Fruit fly (Drosophila melanogaster): ENCODE measurements around the gene CG9331.

Gene CG9331

dm6 chr2L:20831060-20831459, 8.4 kb downstream of the CG9331 start, which contains the start of gene CG31674 (continued):
- TF ChIP-seq fd102C (GFP tag; optimal IDR thresholded peaks at IDR 0.05) (no peak), CG13296 (GFP tag; optimal IDR thresholded peaks at IDR 0.05) (peak; percentile 61), chn (GFP tag; optimal IDR thresholded peaks at IDR 0.05) (no peak), Eip74EF (GFP tag; optimal IDR thresholded peaks at IDR 0.05) (no peak), emc (GFP tag; optimal IDR thresholded peaks at IDR 0.05) (no peak), Hsf (GFP tag; optimal IDR thresholded peaks at IDR 0.05) (no peak), CG9727 (GFP tag; optimal IDR thresholded peaks at IDR 0.05) (no peak), CG11696 (GFP tag; IDR thresholded peaks at IDR 0.05) (peak; percentile 33; the same call in 1 of the 2 replicates), Oaz (GFP tag; IDR thresholded peaks at IDR 0.05) (no peak), CG4360 (GFP tag; IDR thresholded peaks at IDR 0.05) (no peak), ash1 (GFP tag; optimal IDR thresholded peaks at IDR 0.05) (no peak), CG17328 (GFP tag; IDR thresholded peaks at IDR 0.05) (no peak), ab (GFP tag; optimal IDR thresholded peaks at IDR 0.05) (no peak), Dip3 (GFP tag; optimal IDR thresholded peaks at IDR 0.05) (no peak), z (GFP tag; IDR thresholded peaks at IDR 0.05) (no peak), otp (GFP tag; IDR thresholded peaks at IDR 0.05) (no peak), CG8765 (GFP tag; IDR thresholded peaks at IDR 0.05) (no peak), CG1024 (GFP tag; IDR thresholded peaks at IDR 0.05) (no peak), CG17359 (tag; optimal IDR thresholded peaks at IDR 0.05) (peak; percentile 20), tup (GFP tag; optimal IDR thresholded peaks at IDR 0.05) (no peak), CG8478 (optimal IDR thresholded peaks at IDR 0.05) (no peak), nerfin-2 (GFP tag; IDR thresholded peaks at IDR 0.05; ENCODE audit: partially characterized antibody) (no peak), CG15696 (tag; optimal IDR thresholded peaks at IDR 0.05) (no peak), CkIIα-i1 (GFP tag; IDR thresholded peaks at IDR 0.05) (no peak), Taf1 (GFP tag; IDR thresholded peaks at IDR 0.05) (no peak), lbe (GFP tag; optimal IDR thresholded peaks at IDR 0.05) (no peak), CG31365 (tag; optimal IDR thresholded peaks at IDR 0.05) (no peak), Sin3A (optimal IDR thresholded peaks at IDR 0.05) (no peak), CG8281 (tag; optimal IDR thresholded peaks at IDR 0.05) (no peak), zf30C (GFP tag; optimal IDR thresholded peaks at IDR 0.05) (no peak), eyg (GFP tag; optimal IDR thresholded peaks at IDR 0.05) (no peak), CG14441 (GFP tag; IDR thresholded peaks at IDR 0.05) (no peak), Atf6 (GFP tag; IDR thresholded peaks at IDR 0.05) (no peak), inv (GFP tag; IDR thresholded peaks at IDR 0.05; ENCODE audit: partially characterized antibody) (no peak), CG1602 (GFP tag; optimal IDR thresholded peaks at IDR 0.05) (no peak), Sry-β (GFP tag; optimal IDR thresholded peaks at IDR 0.05) (no peak), B-H2 (GFP tag; optimal IDR thresholded peaks at IDR 0.05) (peak; percentile 66), CG17568 (GFP tag; optimal IDR thresholded peaks at IDR 0.05) (peak; percentile 1), ase (GFP tag; IDR thresholded peaks at IDR 0.05) (no peak), Trl (optimal IDR thresholded peaks at IDR 0.05) (peak; percentile 47 to 81), Trl (GFP tag; optimal IDR thresholded peaks at IDR 0.05) (no peak), CG17361 (GFP tag; IDR thresholded peaks at IDR 0.05) (no peak), sens-2 (GFP tag; IDR thresholded peaks at IDR 0.05) (no peak), ewg (GFP tag; optimal IDR thresholded peaks at IDR 0.05) (no peak), Myb (GFP tag; optimal IDR thresholded peaks at IDR 0.05) (no peak), CG11093 (GFP tag; IDR thresholded peaks at IDR 0.05) (no peak), gsb-n (tag; optimal IDR thresholded peaks at IDR 0.05) (no peak), prd (optimal IDR thresholded peaks at IDR 0.05) (no peak), prd (GFP tag; IDR thresholded peaks at IDR 0.05) (no peak), mld (GFP tag; IDR thresholded peaks at IDR 0.05; ENCODE audit: partially characterized antibody) (no peak), CG12391 (tag; optimal IDR thresholded peaks at IDR 0.05) (no peak), CG3407 (GFP tag; optimal IDR thresholded peaks at IDR 0.05) (no peak), ara (GFP tag; IDR thresholded peaks at IDR 0.05) (no peak), CG1529 (GFP tag; optimal IDR thresholded peaks at IDR 0.05) (no peak)

All from whole organism, embryonic.